Fruit fly (Drosophila melanogaster) whole organism, pupa: ENCODE results near the gene Prx2.

Source experiments
- CG10348 ChIP-seq: fragments of 200-800 bp; sonication (Bioruptor generic); IDR thresholded peaks from 2 replicates; pipeline ENCODE4 v1.3.6; 2022; ENCODE audit warnings: missing biosample characterization, missing genetic modification characterization
- CG12605 ChIP-seq: fragments of 200-800 bp; sonication (Bioruptor generic); IDR thresholded peaks from 2 replicates; pipeline ENCODE4 v1.3.6; 2022; ENCODE audit warnings: missing biosample characterization, missing genetic modification characterization
- CG13204 ChIP-seq: fragments of 200-800 bp; sonication (Bioruptor generic); optimal IDR thresholded peaks from 2 replicates; lab custom pipeline; 2018; ENCODE audit warnings: missing biosample characterization, mild to moderate bottlenecking, missing genetic modification characterization, moderate library complexity
- CG14655 ChIP-seq: fragments of 200-800 bp; sonication (Bioruptor generic); optimal IDR thresholded peaks from 3 replicates; lab custom pipeline; 2017; ENCODE audit warnings: mild to moderate bottlenecking, missing biosample characterization, missing genetic modification reagents, missing genetic modification characterization
- CG15710 ChIP-seq: fragments of 200-800 bp; sonication (Bioruptor generic); optimal IDR thresholded peaks from 2 replicates; lab custom pipeline; 2018; ENCODE audit warnings: missing biosample characterization, mild to moderate bottlenecking, missing genetic modification characterization, moderate library complexity
- CG17806 ChIP-seq: fragments of 200-800 bp; sonication (Bioruptor generic); optimal IDR thresholded peaks from 2 replicates; lab custom pipeline; 2018; ENCODE audit warnings: missing biosample characterization, mild to moderate bottlenecking, missing genetic modification characterization, moderate library complexity
- CG32121 ChIP-seq: fragments of 200-800 bp; sonication (Bioruptor generic); IDR thresholded peaks from 2 replicates; pipeline ENCODE4 v1.3.6; 2022; ENCODE audit warnings: missing biosample characterization, missing genetic modification characterization
- CG34367 ChIP-seq: fragments of 200-800 bp; sonication (Bioruptor generic); optimal IDR thresholded peaks from 2 replicates; lab custom pipeline; 2018; ENCODE audit warnings: missing biosample characterization, mild to moderate bottlenecking, missing genetic modification characterization
- CG4496 ChIP-seq: fragments of 200-800 bp; sonication (Bioruptor generic); IDR thresholded peaks from 3 replicates; pipeline ENCODE4 v1.3.6; 2022; ENCODE audit warnings: missing biosample characterization, missing genetic modification characterization
- CG8159 ChIP-seq: fragments of 200-800 bp; sonication (Bioruptor generic); optimal IDR thresholded peaks from 3 replicates; lab custom pipeline; 2018; ENCODE audit warnings: missing biosample characterization, mild to moderate bottlenecking, missing genetic modification characterization, moderate library complexity
- CG8301 ChIP-seq: fragments of 200-800 bp; sonication (Bioruptor generic); optimal IDR thresholded peaks from 2 replicates; lab custom pipeline; 2018; ENCODE audit warnings: missing biosample characterization, mild to moderate bottlenecking, missing genetic modification characterization
- CG9948 ChIP-seq: fragments of 200-800 bp; sonication (Bioruptor generic); optimal IDR thresholded peaks from 2 replicates; lab custom pipeline; 2018; ENCODE audit warnings: missing biosample characterization, mild to moderate bottlenecking, missing genetic modification characterization, moderate library complexity
- D1 ChIP-seq: fragments of 200-800 bp; sonication (Bioruptor generic); optimal IDR thresholded peaks from 2 replicates; lab custom pipeline; 2018; ENCODE audit warnings: missing biosample characterization, mild to moderate bottlenecking, missing genetic modification characterization, moderate library complexity
- EcR ChIP-seq: fragments of 200-800 bp; sonication (Bioruptor generic); optimal IDR thresholded peaks from 3 replicates; lab custom pipeline; 2019; ENCODE audit warnings: missing biosample characterization, missing genetic modification characterization, mild to moderate bottlenecking, moderate library complexity, missing genetic modification reagents
- Ets98B ChIP-seq: fragments of 200-800 bp; sonication (Bioruptor generic); IDR thresholded peaks from 2 replicates; pipeline ENCODE4 v1.3.6; 2022; ENCODE audit warnings: missing biosample characterization, missing genetic modification characterization
- Pif1A ChIP-seq: fragments of 200-800 bp; sonication (Bioruptor generic); optimal IDR thresholded peaks from 3 replicates; lab custom pipeline; 2016; ENCODE audit warnings: missing biosample characterization, missing genetic modification characterization
- Pif1B ChIP-seq: fragments of 200-800 bp; sonication (Bioruptor generic); optimal IDR thresholded peaks from 3 replicates; lab custom pipeline; 2016; ENCODE audit warnings: missing biosample characterization, missing genetic modification characterization
- Snoo ChIP-seq: fragments of 200-800 bp; sonication (Bioruptor generic); optimal IDR thresholded peaks from 3 replicates; lab custom pipeline; 2017; ENCODE audit warnings: missing biosample characterization, mild to moderate bottlenecking, missing genetic modification characterization, inconsistent platforms
- fd96Ca ChIP-seq: fragments of 200-800 bp; sonication (Bioruptor generic); IDR thresholded peaks from 3 replicates; pipeline ENCODE4 v1.3.6; 2022; ENCODE audit warnings: missing biosample characterization, missing genetic modification characterization
- gl ChIP-seq: fragments of 200-800 bp; sonication (Bioruptor generic); optimal IDR thresholded peaks from 2 replicates; lab custom pipeline; 2018; ENCODE audit warnings: missing biosample characterization, mild to moderate bottlenecking, missing genetic modification characterization
- rn ChIP-seq: fragments of 200-800 bp; sonication (Bioruptor generic); IDR thresholded peaks from 2 replicates; pipeline ENCODE4 v1.3.6; 2022; ENCODE audit warnings: missing biosample characterization, missing genetic modification characterization

The Prx2 gene

dm6 chrX:13370306-13370705 is 40.7 kb downstream of the Prx2 start, which contains the start of gene CG1640:
Gene CG1640 (plus strand): TSS chrX:13370606.
- TF ChIP-seq Pif1A (GFP tag; lab: Kevin White, UChicago) (no peak), Pif1B (GFP tag; lab: Kevin White, UChicago) (no peak), CG34367 (no peak), EcR (GFP tag; lab: Kevin White, UChicago) (no peak), CG9948 (no peak), Ets98B (GFP tag; lab: Robert Waterston, UW) (no peak), CG8301 (tag; lab: Kevin White, UChicago) (no peak), D1 (tag; lab: Kevin White, UChicago) (no peak), CG13204 (no peak), CG8159 (tag; lab: Kevin White, UChicago) (no peak), rn (GFP tag; lab: Robert Waterston, UW) (no peak), CG32121 (no peak), CG4496 (GFP tag; lab: Robert Waterston, UW) (no peak)
- TF ChIP-seq, all 21 proteins: peak for 0

- TF ChIP-seq CG8301 (tag; lab: Kevin White, UChicago) (no peak), CG17806 (no peak), Pif1B (GFP tag; lab: Kevin White, UChicago) (no peak), Pif1A (GFP tag; lab: Kevin White, UChicago) (no peak), CG15710 (tag; lab: Kevin White, UChicago) (no peak), CG9948 (no peak), CG13204 (no peak), CG12605 (GFP tag; lab: Robert Waterston, UW) (no peak), EcR (GFP tag; lab: Kevin White, UChicago) (no peak), CG34367 (no peak), CG8159 (tag; lab: Kevin White, UChicago) (no peak), CG10348 (no peak), Snoo (tag; lab: Kevin White, UChicago) (no peak), gl (tag; lab: Kevin White, UChicago) (no peak), CG4496 (GFP tag; lab: Robert Waterston, UW) (peak; percentile 54; the same call in 2 of the 3 replicates), rn (GFP tag; lab: Robert Waterston, UW) (no peak), Ets98B (GFP tag; lab: Robert Waterston, UW) (peak; percentile 17; the same call in 1 of the 2 replicates), CG14655 (GFP tag; lab: Kevin White, UChicago) (no peak), fd96Ca (GFP tag; lab: Robert Waterston, UW) (no peak), CG32121 (peak; percentile 28; the same call in 1 of the 2 replicates), D1 (tag; lab: Kevin White, UChicago) (no peak)
These were observed 41.4 kb downstream of the Prx2 start for dm6 chrX:13370826-13371703.

DNA sequence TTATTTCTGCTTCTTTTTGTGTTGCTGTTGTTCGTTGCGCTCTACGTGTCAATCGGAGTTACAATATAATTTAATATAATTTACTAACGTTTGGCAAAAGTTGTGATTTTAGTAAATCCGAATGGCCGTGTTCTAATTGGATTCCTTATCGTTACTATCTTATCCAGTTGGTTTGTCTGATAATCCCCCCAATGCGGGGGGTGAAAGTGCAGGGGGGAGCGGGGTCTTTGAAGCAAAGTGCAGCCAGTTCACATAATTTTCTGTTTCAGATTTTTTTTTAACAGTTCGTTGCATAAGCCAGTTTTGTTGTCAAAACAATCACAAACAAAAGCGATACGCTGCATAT is 42.1 kb downstream of the Prx2 start:
- no peak for TF ChIP-seq EcR (GFP tag; lab: Kevin White, UChicago)
- TF ChIP-seq Ets98B (GFP tag; lab: Robert Waterston, UW) = no peak
- no peak for TF ChIP-seq CG8159 (tag; lab: Kevin White, UChicago)
- no peak for TF ChIP-seq CG12605 (GFP tag; lab: Robert Waterston, UW)

dm6 chrX:13372512-13372911 is 42.9 kb downstream of the Prx2 start:
- TF ChIP-seq CG10348 = no peak
- no peak for TF ChIP-seq gl (tag; lab: Kevin White, UChicago)
- TF ChIP-seq CG13204 = no peak
- no peak for TF ChIP-seq rn (GFP tag; lab: Robert Waterston, UW)
- no peak for TF ChIP-seq CG4496 (GFP tag; lab: Robert Waterston, UW)
- TF ChIP-seq CG12605 (GFP tag; lab: Robert Waterston, UW) = 0 out of 2 replicates have a peak, but pooled peaks have one; percentile 19
- TF ChIP-seq CG34367 = no peak
- TF ChIP-seq Ets98B (GFP tag; lab: Robert Waterston, UW) = no peak

DNA sequence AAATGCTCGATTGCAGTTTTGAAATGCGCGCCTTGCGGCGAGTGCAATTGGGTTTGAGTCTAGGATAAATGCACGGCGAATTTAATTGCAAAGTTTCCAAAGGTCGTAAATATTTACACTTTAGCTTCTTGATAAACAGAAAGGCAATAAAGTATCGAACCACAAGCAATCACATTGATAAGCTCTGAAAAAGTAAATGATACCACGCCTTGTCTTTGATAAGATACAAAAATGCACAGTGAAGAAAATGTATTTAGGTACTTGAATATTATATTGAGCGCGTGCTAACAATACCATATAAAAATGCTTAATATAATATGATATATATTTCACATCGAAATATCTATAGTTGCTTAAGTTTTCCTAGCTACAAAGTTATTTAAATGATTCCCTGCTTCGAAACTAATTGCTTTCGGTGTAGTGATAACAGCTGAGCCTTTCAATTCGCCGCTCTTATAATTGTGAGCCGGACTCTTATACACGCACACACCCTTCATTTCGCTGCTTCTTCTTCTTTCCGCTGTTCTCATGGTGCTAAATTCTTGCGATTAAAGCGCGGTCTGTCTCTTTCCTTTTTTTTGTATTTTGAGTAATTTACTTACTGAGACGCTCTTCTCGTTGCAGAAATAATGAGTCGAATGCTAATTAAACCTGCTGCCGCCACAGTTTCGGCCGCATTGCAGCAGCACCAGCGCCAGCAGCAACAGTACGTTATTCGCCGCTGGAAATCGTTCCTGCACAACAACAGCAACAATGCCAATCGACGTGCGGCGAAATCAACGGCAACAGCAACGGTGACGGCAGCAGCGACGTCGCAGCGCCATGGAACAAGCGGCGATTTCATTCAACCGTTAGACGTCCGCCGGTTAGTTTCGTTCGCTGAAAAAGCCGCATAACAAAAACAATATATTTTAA is 43.9 kb downstream of the Prx2 start:
- TF ChIP-seq CG8301 (tag; lab: Kevin White, UChicago) (peak; percentile 84), gl (tag; lab: Kevin White, UChicago) (peak; percentile 54), CG34367 (peak; percentile 79), rn (GFP tag; lab: Robert Waterston, UW) (peak; percentile 47; the same call in 1 of the 2 replicates), Pif1B (GFP tag; lab: Kevin White, UChicago) (peak; percentile 81), CG4496 (GFP tag; lab: Robert Waterston, UW) (peak; percentile 85), CG13204 (peak; percentile 59), fd96Ca (GFP tag; lab: Robert Waterston, UW) (0 out of 3 replicates have a peak, but pooled peaks have one; percentile 53), CG8159 (tag; lab: Kevin White, UChicago) (peak; percentile 89), Pif1A (GFP tag; lab: Kevin White, UChicago) (peak; percentile 67), EcR (GFP tag; lab: Kevin White, UChicago) (peak; percentile 4), Ets98B (GFP tag; lab: Robert Waterston, UW) (peak; percentile 79), CG14655 (GFP tag; lab: Kevin White, UChicago) (peak; percentile 82), D1 (tag; lab: Kevin White, UChicago) (peak; percentile 54), CG10348 (no peak), CG15710 (tag; lab: Kevin White, UChicago) (peak; percentile 85), CG9948 (peak; percentile 85), CG32121 (peak; percentile 78), CG17806 (peak; percentile 84), Snoo (tag; lab: Kevin White, UChicago) (peak; percentile 83), CG12605 (GFP tag; lab: Robert Waterston, UW) (peak; percentile 87)
- TF ChIP-seq, all 21 proteins: peak for 20
